Worm (Caenorhabditis elegans): ENCODE data around the gene exos-1.

Gene exos-1

DNA sequence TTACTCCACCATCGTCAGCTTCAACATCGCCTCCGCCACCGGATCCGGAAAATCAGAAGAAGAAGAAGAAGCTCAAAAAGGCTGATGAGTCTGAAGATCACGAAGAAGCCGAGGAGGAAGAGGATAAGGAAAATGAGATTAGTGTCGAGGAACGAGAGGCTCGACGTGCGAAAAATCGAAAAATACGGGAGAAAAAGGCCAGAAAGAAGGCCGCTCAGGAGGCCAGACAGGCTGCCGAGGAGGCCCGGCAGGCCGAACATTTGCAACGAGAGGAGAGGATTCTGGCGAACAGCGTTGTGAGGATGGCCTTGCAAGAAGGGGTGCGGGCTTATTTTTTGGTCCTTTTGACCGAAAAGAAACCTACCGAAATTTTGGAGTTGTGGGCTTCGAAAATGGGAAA, 36.4 kb downstream of the exos-1 start:
- TF ChIP-seq pag-3 (tag; optimal IDR thresholded peaks at IDR 0.05; ENCODE audit: borderline replicate concordance) (no peak), ceh-34 (tag; optimal IDR thresholded peaks at IDR 0.05) (no peak)

DNA sequence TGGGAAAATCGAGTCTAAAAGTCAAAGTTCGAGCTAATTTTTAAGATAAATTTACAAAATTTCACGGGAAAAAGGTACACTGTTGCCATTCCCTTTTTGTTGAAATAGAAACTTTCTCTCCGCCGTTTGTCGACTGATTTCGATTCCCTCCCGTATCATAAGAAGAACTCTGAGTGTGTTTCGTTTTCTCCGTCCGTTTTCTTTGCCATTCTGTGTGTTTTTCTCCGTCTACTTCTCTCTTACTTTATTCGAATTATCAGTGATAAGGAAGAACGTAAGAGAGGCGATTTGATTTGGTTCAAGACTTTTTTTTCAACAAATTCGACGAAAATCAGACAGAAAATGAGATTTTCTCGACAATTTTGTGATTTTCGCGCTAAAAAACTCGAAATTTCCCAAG, 37.7 kb downstream of the exos-1 start:
- TF ChIP-seq elt-2 (tag; optimal IDR thresholded peaks at IDR 0.05), result no peak
- TF ChIP-seq npax-4 (tag; optimal IDR thresholded peaks at IDR 0.05), result no peak
- TF ChIP-seq ceh-45 (GFP tag; IDR thresholded peaks at IDR 0.05), result no peak
- no peak for TF ChIP-seq madf-2 (tag; optimal IDR thresholded peaks at IDR 0.05)
- TF ChIP-seq rnt-1 (tag; optimal IDR thresholded peaks at IDR 0.05), result no peak
- TF ChIP-seq K02D7.2 (tag; optimal IDR thresholded peaks at IDR 0.05), result no peak
- TF ChIP-seq ceh-48 (tag; optimal IDR thresholded peaks at IDR 0.05), result no peak
- TF ChIP-seq hlh-6 (tag; optimal IDR thresholded peaks at IDR 0.05), result no peak
- TF ChIP-seq elt-4 (tag; optimal IDR thresholded peaks at IDR 0.05), result no peak
- TF ChIP-seq ceh-19 (GFP tag; optimal IDR thresholded peaks at IDR 0.05), result no peak
- no peak for TF ChIP-seq ref-2 (tag; optimal IDR thresholded peaks at IDR 0.05)

DNA sequence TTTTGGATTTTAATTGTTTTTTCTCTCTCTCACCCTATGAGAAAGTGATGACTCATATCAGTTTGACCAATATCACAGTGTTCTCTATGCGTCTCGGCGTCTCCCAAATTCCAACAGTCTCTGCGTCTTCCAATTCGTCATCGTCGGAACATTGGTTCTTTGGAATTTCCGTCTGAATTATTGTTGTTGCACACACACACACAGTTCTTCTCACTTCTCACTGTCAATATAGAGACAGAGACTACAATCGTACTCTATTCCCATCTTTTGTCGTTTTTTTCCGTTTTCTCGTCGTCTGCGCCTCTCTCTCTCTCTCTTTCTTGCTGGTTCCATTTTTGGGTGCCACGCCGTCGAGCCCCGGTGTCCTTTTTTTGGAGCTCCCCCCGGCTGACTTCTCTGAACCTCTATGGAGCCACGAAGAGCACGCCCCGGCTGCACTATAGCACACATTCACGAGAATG, 41.8 kb downstream of the exos-1 start:
- no peak for TF ChIP-seq dmd-4 (tag; optimal IDR thresholded peaks at IDR 0.05; ENCODE audit: borderline replicate concordance)
- TF ChIP-seq tbx-7 (tag; optimal IDR thresholded peaks at IDR 0.05), result no peak
- TF ChIP-seq pag-3 (tag; optimal IDR thresholded peaks at IDR 0.05; ENCODE audit: borderline replicate concordance), result no peak
- no peak for TF ChIP-seq pha-4 (tag; optimal IDR thresholded peaks at IDR 0.05)
- TF ChIP-seq ceh-31 (tag; optimal IDR thresholded peaks at IDR 0.05), result no peak
- no peak for TF ChIP-seq lim-6 (tag; optimal IDR thresholded peaks at IDR 0.05)
- TF ChIP-seq sox-4 (tag; optimal IDR thresholded peaks at IDR 0.05), result no peak
- no peak for TF ChIP-seq ref-2 (tag; optimal IDR thresholded peaks at IDR 0.05)
- TF ChIP-seq hlh-15 (tag; optimal IDR thresholded peaks at IDR 0.05), result no peak

DNA sequence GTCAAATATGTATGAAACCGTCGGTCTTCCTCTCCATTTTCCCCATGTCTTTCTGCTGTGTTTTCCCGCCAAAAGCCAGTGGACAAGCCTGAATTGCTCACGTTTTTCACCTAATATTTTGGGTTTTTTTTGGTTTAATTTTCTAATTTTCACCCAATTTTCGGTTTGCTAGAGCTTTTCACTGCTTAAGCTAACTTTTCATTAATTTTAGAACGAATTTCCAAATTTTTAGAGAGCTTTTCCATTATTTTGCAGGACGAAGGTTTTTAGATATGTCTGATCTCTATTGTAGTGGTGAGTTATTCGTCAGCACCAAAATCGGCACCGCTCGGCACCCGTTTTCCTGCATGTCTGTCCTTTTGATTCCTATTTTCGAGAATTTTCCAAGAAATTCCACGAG, 44.8 kb downstream of the exos-1 start:
- TF ChIP-seq ztf-16 (tag; optimal IDR thresholded peaks at IDR 0.05) (no peak), hlh-30 (tag; optimal IDR thresholded peaks at IDR 0.05; ENCODE audit: insufficient read depth) (no peak), ceh-24 (tag; optimal IDR thresholded peaks at IDR 0.05) (no peak), mec-3 (tag; optimal IDR thresholded peaks at IDR 0.05; ENCODE audit: borderline replicate concordance) (no peak), ceh-48 (tag; optimal IDR thresholded peaks at IDR 0.05) (no peak), C08G9.2 (tag; optimal IDR thresholded peaks at IDR 0.05) (no peak), ahr-1 (tag; optimal IDR thresholded peaks at IDR 0.05) (no peak), fax-1 (tag; optimal IDR thresholded peaks at IDR 0.05) (no peak), elt-2 (tag; optimal IDR thresholded peaks at IDR 0.05) (no peak), ceh-22 (tag; optimal IDR thresholded peaks at IDR 0.05) (no peak), tbx-2 (tag; optimal IDR thresholded peaks at IDR 0.05) (no peak), elt-4 (tag; optimal IDR thresholded peaks at IDR 0.05) (no peak), ets-4 (tag; optimal IDR thresholded peaks at IDR 0.05) (no peak), pat-9 (tag; optimal IDR thresholded peaks at IDR 0.05) (no peak), F13H6.1 (tag; optimal IDR thresholded peaks at IDR 0.05) (no peak), dve-1 (tag; optimal IDR thresholded peaks at IDR 0.05) (no peak), ceh-45 (GFP tag; IDR thresholded peaks at IDR 0.05) (no peak), nhr-11 (tag; optimal IDR thresholded peaks at IDR 0.05) (no peak), ceh-6 (GFP tag; optimal IDR thresholded peaks at IDR 0.05) (no peak)

DNA sequence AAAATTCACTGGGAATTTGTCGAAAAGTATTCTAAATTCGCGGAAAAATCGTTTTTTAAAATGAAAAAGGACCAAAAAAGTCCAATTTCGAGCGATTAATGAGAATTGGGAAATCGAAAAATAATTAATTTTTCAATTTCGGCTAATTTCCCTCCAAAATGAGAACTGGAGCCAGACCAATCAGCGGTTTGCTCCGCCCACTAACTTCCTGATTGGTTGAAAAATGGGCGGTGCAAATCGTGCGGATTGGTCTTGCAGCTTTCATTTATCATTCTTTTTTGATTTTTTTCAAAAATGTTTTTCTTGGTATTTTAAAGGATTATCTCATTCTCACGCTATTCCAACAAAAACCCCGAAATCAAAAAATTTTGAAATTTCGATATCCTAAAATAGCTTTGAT, 45.2 kb downstream of the exos-1 start:
- TF ChIP-seq ceh-6 (GFP tag; optimal IDR thresholded peaks at IDR 0.05) (no peak), K02D7.2 (tag; optimal IDR thresholded peaks at IDR 0.05) (no peak), nfya-1 (tag; optimal IDR thresholded peaks at IDR 0.05) (peak; percentile 97), tbx-2 (tag; optimal IDR thresholded peaks at IDR 0.05) (no peak), unc-3 (GFP tag; conservative IDR thresholded peaks at IDR 0.05) (no peak), unc-3 (tag; optimal IDR thresholded peaks at IDR 0.05) (no peak)
